Worm (Caenorhabditis elegans) whole organism, L4/young adult: ENCODE results near the gene srbc-40.

Source experiments
- W03F9.2 ChIP-seq: fragments of 150-350 bp; optimal IDR thresholded peaks from 2 replicates; lab custom pipeline; 2014; ENCODE audit warnings: missing biosample characterization, missing genetic modification characterization
- dao-5 ChIP-seq: sonication (generic microtip); optimal IDR thresholded peaks from 2 replicates; lab custom pipeline; 2016; ENCODE audit warnings: missing genotype, missing genetic modification characterization, moderate library complexity, missing compliant biosample characterization
- him-1 ChIP-seq: sonication (generic microtip); optimal IDR thresholded peaks from 2 replicates; lab custom pipeline; 2016; ENCODE audit warnings: missing genotype, missing genetic modification reagents, missing genetic modification characterization, missing compliant biosample characterization

DNA sequence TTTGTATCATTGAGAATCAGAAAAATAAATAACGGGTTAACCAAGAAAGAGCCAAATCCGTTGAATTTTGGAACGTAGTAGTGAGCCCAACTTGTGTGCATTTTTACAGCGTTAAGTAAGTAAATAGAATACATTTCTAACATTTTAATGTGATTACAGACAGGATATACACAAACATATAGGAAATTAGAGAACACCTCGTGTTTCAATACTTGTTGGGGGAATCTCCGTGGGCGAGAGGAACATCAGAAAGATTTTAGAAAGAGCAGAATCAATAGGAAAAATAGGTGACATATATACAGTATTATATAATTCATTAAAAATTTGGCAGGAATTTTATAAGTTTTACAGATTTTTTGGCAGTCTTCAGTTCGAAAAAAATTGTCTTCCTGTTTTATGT, 19.1 kb upstream of the srbc-40 start, which contains the start of gene srj-24:
- TF ChIP-seq dao-5 (tag; lab: Kevin White, UChicago) (no peak), him-1 (tag; lab: Kevin White, UChicago) (no peak), W03F9.2 (no peak)
